Fruit fly (Drosophila melanogaster): Measurements from ENCODE around the gene mkg-p.

DNA sequence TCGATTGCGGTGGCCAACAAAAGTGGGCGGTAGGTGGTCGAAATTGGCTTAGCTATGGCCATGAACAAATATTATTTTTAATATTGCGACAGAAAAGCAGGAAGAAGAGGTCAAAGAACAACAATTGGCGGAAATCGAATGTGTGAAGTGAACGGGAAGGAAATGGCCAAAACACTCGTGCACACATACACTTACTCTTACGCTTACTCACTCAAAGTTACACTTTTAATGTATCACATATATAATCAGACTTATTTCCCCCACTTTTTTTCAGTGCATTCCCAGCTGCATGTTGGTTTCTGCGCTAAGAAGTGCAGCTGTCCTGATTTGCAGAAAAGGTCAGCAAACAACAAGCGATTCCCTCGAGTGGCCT lies 43.4 kb upstream of the mkg-p start:
- TF ChIP-seq CTCF (optimal IDR thresholded peaks at IDR 0.05) (no peak), CG8478 (optimal IDR thresholded peaks at IDR 0.05) (no peak)
